Fruit fly (Drosophila melanogaster) whole organism, embryonic: Measurements from ENCODE around the gene SC35.

Experiments
- Adf1 ChIP-seq: fragments of 200-800 bp; sonication (Bioruptor generic); IDR thresholded peaks from 2 replicates; pipeline ENCODE4 v1.3.6; 2022; ENCODE audit warnings: missing biosample characterization, missing genetic modification characterization
- Antp ChIP-seq: fragments of 200-800 bp; sonication (Bioruptor generic); optimal IDR thresholded peaks from 3 replicates; lab custom pipeline; 2016; ENCODE audit warnings: missing biosample characterization, missing genetic modification characterization
- Atf3 ChIP-seq: fragments of 200-800 bp; sonication (Bioruptor generic); optimal IDR thresholded peaks from 3 replicates; lab custom pipeline; 2016; ENCODE audit warnings: missing biosample characterization, missing genetic modification characterization
- BtbVII ChIP-seq: fragments of 200-800 bp; sonication (Bioruptor generic); optimal IDR thresholded peaks from 3 replicates; lab custom pipeline; 2017; ENCODE audit warnings: missing biosample characterization, mild to moderate bottlenecking, missing genetic modification characterization
- CG10274 ChIP-seq: fragments of 200-800 bp; sonication (Bioruptor generic); optimal IDR thresholded peaks from 3 replicates; lab custom pipeline; 2017; ENCODE audit warnings: missing biosample characterization, mild to moderate bottlenecking, missing genetic modification characterization
- CG12071 ChIP-seq: fragments of 200-800 bp; sonication (Bioruptor generic); optimal IDR thresholded peaks from 3 replicates; lab custom pipeline; 2018; ENCODE audit warnings: missing biosample characterization, mild to moderate bottlenecking, missing genetic modification characterization
- CG12104 ChIP-seq: fragments of 200-800 bp; sonication (Bioruptor generic); optimal IDR thresholded peaks from 3 replicates; lab custom pipeline; 2016; ENCODE audit warnings: missing biosample characterization, missing genetic modification characterization
- CG13123 ChIP-seq: fragments of 200-800 bp; sonication (Bioruptor generic); optimal IDR thresholded peaks from 2 replicates; lab custom pipeline; 2016; ENCODE audit warnings: missing biosample characterization, missing genetic modification characterization
- CG13894 ChIP-seq: fragments of 200-800 bp; sonication (Bioruptor generic); optimal IDR thresholded peaks from 3 replicates; lab custom pipeline; 2018; ENCODE audit warnings: missing biosample characterization, mild to moderate bottlenecking, missing genetic modification characterization, moderate library complexity
- CG14014 ChIP-seq: fragments of 200-800 bp; sonication (Bioruptor generic); IDR thresholded peaks from 2 replicates; pipeline ENCODE4 v1.3.6; 2022; ENCODE audit warnings: missing biosample characterization, missing genetic modification characterization
- CG14441 ChIP-seq: fragments of 200-800 bp; sonication (Bioruptor generic); IDR thresholded peaks from 2 replicates; pipeline ENCODE4 v1.3.6; 2022; ENCODE audit warnings: missing biosample characterization, missing genetic modification characterization
- CG14710 ChIP-seq: fragments of 200-800 bp; sonication (Bioruptor generic); optimal IDR thresholded peaks from 3 replicates; lab custom pipeline; 2019; ENCODE audit warnings: missing biosample characterization, mild to moderate bottlenecking, missing genetic modification characterization, moderate library complexity
- CG2129 ChIP-seq: fragments of 200-800 bp; sonication (Bioruptor generic); IDR thresholded peaks from 2 replicates; pipeline ENCODE4 v1.3.6; 2022; ENCODE audit warnings: missing biosample characterization, missing genetic modification characterization; ENCODE audit not compliant: partially characterized antibody
- CG7745 ChIP-seq: fragments of 200-800 bp; sonication (Bioruptor generic); optimal IDR thresholded peaks from 2 replicates; lab custom pipeline; 2018; ENCODE audit warnings: missing biosample characterization, mild to moderate bottlenecking, missing genetic modification characterization, moderate library complexity
- CG9932 ChIP-seq: fragments of 200-800 bp; sonication (Bioruptor generic); IDR thresholded peaks from 2 replicates; pipeline ENCODE4 v1.3.6; 2022; ENCODE audit warnings: missing biosample characterization, missing genetic modification characterization
- CHES-1-like ChIP-seq: fragments of 200-800 bp; sonication (Bioruptor generic); optimal IDR thresholded peaks from 2 replicates; lab custom pipeline; 2016; ENCODE audit warnings: missing biosample characterization, missing genetic modification characterization
- CkIIα-i1 ChIP-seq: fragments of 200-800 bp; sonication (Bioruptor generic); IDR thresholded peaks from 2 replicates; pipeline ENCODE4 v1.3.6; 2022; ENCODE audit warnings: missing biosample characterization, missing genetic modification characterization
- D19B ChIP-seq: fragments of 200-800 bp; sonication (Bioruptor generic); optimal IDR thresholded peaks from 2 replicates; lab custom pipeline; 2017; ENCODE audit warnings: missing biosample characterization, mild to moderate bottlenecking, missing genetic modification characterization
- Dll ChIP-seq: fragments of 200-800 bp; sonication (Bioruptor generic); IDR thresholded peaks from 4 replicates; pipeline ENCODE4 v1.3.6; 2022; ENCODE audit warnings: missing biosample characterization, missing genetic modification characterization; ENCODE audit not compliant: partially characterized antibody
- E2f2 ChIP-seq: fragments of 200-800 bp; sonication (Bioruptor generic); IDR thresholded peaks from 2 replicates; pipeline ENCODE4 v1.3.6; 2022; ENCODE audit warnings: missing biosample characterization, missing genetic modification characterization
- HHEX ChIP-seq: fragments of 200-800 bp; sonication (Bioruptor generic); optimal IDR thresholded peaks from 3 replicates; lab custom pipeline; 2017; ENCODE audit warnings: missing biosample characterization, mild to moderate bottlenecking, missing genetic modification characterization, missing genetic modification reagents
- Lhr ChIP-seq: fragments of 200-800 bp; sonication (Bioruptor generic); optimal IDR thresholded peaks from 3 replicates; lab custom pipeline; 2017; ENCODE audit warnings: mild to moderate bottlenecking, missing biosample characterization, missing genetic modification reagents, missing genetic modification characterization
- Mad ChIP-seq: fragments of 200-800 bp; sonication (Bioruptor generic); optimal IDR thresholded peaks from 2 replicates; lab custom pipeline; 2016; ENCODE audit warnings: missing biosample characterization, missing genetic modification characterization
- NC2α ChIP-seq: fragments of 200-800 bp; sonication (Bioruptor generic); optimal IDR thresholded peaks from 2 replicates; lab custom pipeline; 2016; ENCODE audit warnings: missing biosample characterization, missing genetic modification characterization
- Opbp ChIP-seq: fragments of 200-800 bp; sonication (Bioruptor generic); IDR thresholded peaks from 3 replicates; pipeline ENCODE4 v1.3.6; 2022; ENCODE audit warnings: missing biosample characterization, missing genetic modification characterization; ENCODE audit not compliant: partially characterized antibody
- Optix ChIP-seq: fragments of 200-800 bp; sonication (Bioruptor generic); IDR thresholded peaks from 3 replicates; pipeline ENCODE4 v1.3.6; 2022; ENCODE audit warnings: missing biosample characterization, missing genetic modification characterization
- Rfx ChIP-seq: fragments of 200-800 bp; sonication (Bioruptor generic); IDR thresholded peaks from 2 replicates; pipeline ENCODE4 v1.3.6; 2022; ENCODE audit warnings: missing biosample characterization, missing genetic modification characterization
- Sry-δ ChIP-seq: fragments of 200-800 bp; sonication (Bioruptor generic); optimal IDR thresholded peaks from 2 replicates; lab custom pipeline; 2016; ENCODE audit warnings: missing biosample characterization, missing genetic modification characterization
- bsh ChIP-seq, 2 experiments: fragments of 200-800 bp; sonication (Bioruptor generic); optimal IDR thresholded peaks; 2 replicates each; lab custom pipeline; 2017 to 2018; ENCODE audit warnings: mild to moderate bottlenecking in 2 of 2, missing biosample characterization in 2 of 2, missing genetic modification characterization in 2 of 2, moderate library complexity in 1 of 2
- cg ChIP-seq: fragments of 200-800 bp; sonication (Bioruptor generic); optimal IDR thresholded peaks from 3 replicates; lab custom pipeline; 2019; ENCODE audit warnings: missing biosample characterization, mild to moderate bottlenecking, missing genetic modification characterization, moderate library complexity
- cwo ChIP-seq: fragments of 200-800 bp; sonication (Bioruptor generic); optimal IDR thresholded peaks from 3 replicates; lab custom pipeline; 2017; ENCODE audit warnings: missing biosample characterization, missing genetic modification characterization, mild to moderate bottlenecking, moderate library complexity, missing genetic modification reagents
- emc ChIP-seq: fragments of 200-800 bp; sonication (Bioruptor generic); optimal IDR thresholded peaks from 2 replicates; lab custom pipeline; 2016; ENCODE audit warnings: missing biosample characterization, missing genetic modification characterization
- ems ChIP-seq: fragments of 200-800 bp; sonication (Bioruptor generic); optimal IDR thresholded peaks from 3 replicates; lab custom pipeline; 2016; ENCODE audit warnings: missing biosample characterization, missing genetic modification characterization
- ewg ChIP-seq: fragments of 200-800 bp; sonication (Bioruptor generic); optimal IDR thresholded peaks from 3 replicates; lab custom pipeline; 2017; ENCODE audit warnings: mild to moderate bottlenecking, missing biosample characterization, missing genetic modification reagents, missing genetic modification characterization
- ftz-f1 ChIP-seq: fragments of 200-800 bp; sonication (Bioruptor generic); optimal IDR thresholded peaks from 2 replicates; lab custom pipeline; 2016; ENCODE audit warnings: missing biosample characterization, missing genetic modification characterization
- kay ChIP-seq: fragments of 200-800 bp; sonication (Bioruptor generic); optimal IDR thresholded peaks from 2 replicates; lab custom pipeline; 2016; ENCODE audit warnings: missing biosample characterization, missing genetic modification characterization
- mirr ChIP-seq: fragments of 200-800 bp; sonication (Bioruptor generic); optimal IDR thresholded peaks from 3 replicates; lab custom pipeline; 2018; ENCODE audit warnings: missing biosample characterization, mild to moderate bottlenecking, missing genetic modification characterization
- odd ChIP-seq: fragments of 200-800 bp; sonication (Bioruptor generic); optimal IDR thresholded peaks from 2 replicates; lab custom pipeline; 2017; ENCODE audit warnings: missing biosample characterization, mild to moderate bottlenecking, missing genetic modification characterization
- phol ChIP-seq: fragments of 200-800 bp; sonication (Bioruptor generic); optimal IDR thresholded peaks from 3 replicates; lab custom pipeline; 2018; ENCODE audit warnings: missing biosample characterization, mild to moderate bottlenecking, missing genetic modification characterization, moderate library complexity
- pnt ChIP-seq: fragments of 200-800 bp; sonication (Bioruptor generic); optimal IDR thresholded peaks from 3 replicates; lab custom pipeline; 2016; ENCODE audit warnings: missing biosample characterization, missing genetic modification characterization
- pum ChIP-seq: fragments of 200-800 bp; sonication (Bioruptor generic); optimal IDR thresholded peaks from 2 replicates; lab custom pipeline; 2016; ENCODE audit warnings: missing biosample characterization, missing genetic modification characterization
- ranshi ChIP-seq: fragments of 200-800 bp; sonication (Bioruptor generic); IDR thresholded peaks from 2 replicates; pipeline ENCODE4 v1.3.6; 2022; ENCODE audit warnings: missing biosample characterization, missing genetic modification characterization
- rib ChIP-seq: fragments of 200-800 bp; sonication (Bioruptor generic); IDR thresholded peaks from 2 replicates; pipeline ENCODE4 v1.3.6; 2022; ENCODE audit warnings: missing biosample characterization, missing genetic modification characterization
- sim ChIP-seq: fragments of 200-800 bp; sonication (Bioruptor generic); IDR thresholded peaks from 2 replicates; pipeline ENCODE4 v1.3.6; 2022; ENCODE audit warnings: missing biosample characterization, missing genetic modification characterization
- slbo ChIP-seq: fragments of 200-800 bp; sonication (Bioruptor generic); IDR thresholded peaks from 2 replicates; pipeline ENCODE4 v1.3.6; 2022; ENCODE audit warnings: missing biosample characterization, missing genetic modification characterization
- stc ChIP-seq: fragments of 200-800 bp; sonication (Bioruptor generic); IDR thresholded peaks from 2 replicates; pipeline ENCODE4 v1.3.6; 2022; ENCODE audit warnings: missing biosample characterization, missing genetic modification characterization
- sug ChIP-seq: fragments of 200-800 bp; optimal IDR thresholded peaks from 2 replicates; lab custom pipeline; 2019; ENCODE audit warnings: missing biosample characterization, mild to moderate bottlenecking, missing genetic modification characterization, moderate library complexity
- tin ChIP-seq: fragments of 200-800 bp; sonication (Bioruptor generic); optimal IDR thresholded peaks from 3 replicates; lab custom pipeline; 2016; ENCODE audit warnings: missing biosample characterization, missing genetic modification characterization
- twi ChIP-seq: fragments of 200-800 bp; optimal IDR thresholded peaks from 2 replicates; lab custom pipeline; 2019; ENCODE audit warnings: missing biosample characterization, mild to moderate bottlenecking, missing genetic modification characterization, moderate library complexity
- tx ChIP-seq: fragments of 200-800 bp; sonication (Bioruptor generic); optimal IDR thresholded peaks from 2 replicates; lab custom pipeline; 2016; ENCODE audit warnings: missing biosample characterization, missing genetic modification characterization
- wor ChIP-seq: fragments of 200-800 bp; sonication (Bioruptor generic); IDR thresholded peaks from 2 replicates; pipeline ENCODE4 v1.3.6; 2022; ENCODE audit warnings: missing biosample characterization, missing genetic modification characterization

SC35 gene

DNA sequence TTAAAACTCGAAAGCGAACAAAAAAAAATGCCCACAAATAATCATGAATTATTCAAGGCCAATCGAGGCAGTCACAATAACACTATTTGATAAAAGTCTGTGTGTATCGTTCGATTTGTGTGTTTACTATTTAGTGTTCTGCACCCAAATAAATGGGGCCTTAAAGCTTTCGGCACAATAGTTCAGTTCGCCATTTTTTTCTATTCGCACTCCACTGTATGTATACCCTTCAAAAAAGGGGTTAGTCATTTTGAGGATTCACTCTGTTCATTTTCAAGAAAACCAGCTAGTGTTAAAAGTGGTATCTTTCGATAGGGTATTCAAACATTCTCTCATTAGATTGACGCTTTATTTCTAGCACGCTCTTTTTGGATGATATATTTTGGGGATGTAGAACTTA, 33.2 kb upstream of the SC35 start (continued):
- TF ChIP-seq emc (peak; percentile 33), CHES-1-like (GFP tag; lab: Kevin White, UChicago) (peak; percentile 40), ems (no peak), Atf3 (GFP tag; lab: Kevin White, UChicago) (no peak), CG13123 (no peak), CG14710 (tag; lab: Kevin White, UChicago) (no peak), odd (GFP tag; lab: Kevin White, UChicago) (no peak), Optix (0 out of 3 replicates have a peak, but pooled peaks have one; percentile 28), cwo (GFP tag; lab: Kevin White, UChicago) (peak; percentile 46), Lhr (no peak), CG2129 (no peak), tin (no peak), Sry-δ (GFP tag; lab: Kevin White, UChicago) (peak; percentile 6), wor (GFP tag; lab: Robert Waterston, UW) (no peak), mirr (GFP tag; lab: Kevin White, UChicago) (peak; percentile 68), CG12104 (GFP tag; lab: Kevin White, UChicago) (peak; percentile 22), BtbVII (GFP tag; lab: Kevin White, UChicago) (peak; percentile 41), CG13894 (tag; lab: Kevin White, UChicago) (peak; percentile 84), CG9932 (GFP tag; lab: Robert Waterston, UW) (peak; percentile 92), CkIIα-i1 (GFP tag; lab: Robert Waterston, UW) (no peak), CG7745 (tag; lab: Kevin White, UChicago) (no peak), ranshi (0 out of 2 replicates have a peak, but pooled peaks have one; percentile 33), NC2α (GFP tag; lab: Kevin White, UChicago) (no peak), bsh (GFP tag; optimal IDR thresholded peaks at IDR 0.05; lab: Kevin White, UChicago) (no peak), Adf1 (GFP tag; lab: Robert Waterston, UW) (no peak; the same call in 1 of the 2 replicates), Mad (GFP tag; lab: Kevin White, UChicago) (no peak), sim (GFP tag; lab: Robert Waterston, UW) (no peak), CG14014 (peak; percentile 43; the same call in 1 of the 2 replicates), kay (GFP tag; lab: Kevin White, UChicago) (peak; percentile 17), sug (peak; percentile 60), ftz-f1 (GFP tag; lab: Kevin White, UChicago) (peak; percentile 76), cg (GFP tag; lab: Kevin White, UChicago) (no peak), pnt (GFP tag; lab: Kevin White, UChicago) (peak; percentile 6), ewg (GFP tag; lab: Kevin White, UChicago) (no peak), Opbp (GFP tag; lab: Robert Waterston, UW) (no peak), Antp (peak; percentile 48), D19B (peak; percentile 73), CG12071 (GFP tag; lab: Kevin White, UChicago) (peak; percentile 24), E2f2 (no peak), HHEX (peak; percentile 32), tx (peak; percentile 36), Rfx (peak; percentile 90), stc (GFP tag; lab: Robert Waterston, UW) (0 out of 2 replicates have a peak, but pooled peaks have one; percentile 7), slbo (GFP tag; lab: Robert Waterston, UW) (peak; percentile 88), CG10274 (GFP tag; lab: Kevin White, UChicago) (peak; percentile 22), phol (tag; lab: Kevin White, UChicago) (no peak), pum (GFP tag; lab: Kevin White, UChicago) (no peak), Dll (GFP tag; lab: Robert Waterston, UW) (no peak), rib (peak; percentile 94), twi (tag; lab: Kevin White, UChicago) (no peak), CG14441 (GFP tag; lab: Robert Waterston, UW) (peak; percentile 72)
